Worm (Caenorhabditis elegans) whole organism, young adult: ENCODE measurements around the gene D1086.2.
"Not testable (repeated sequence)": the region's sequence is repeated elsewhere in the genome, so short reads cannot be mapped to it uniquely, and the experiment has no call there.

Experiments used
- Y95B8A.8 ChIP-seq: fragments of 200-800 bp; sonication (Bioruptor generic); IDR thresholded peaks from 2 replicates; pipeline ENCODE4 v1.3.6; 2022; ENCODE audit warnings: missing genetic modification reagents, missing genetic modification characterization, missing compliant biosample characterization
- cebp-2 ChIP-seq: fragments of 200-800 bp; sonication (Bioruptor generic); IDR thresholded peaks from 2 replicates; pipeline ENCODE4 v1.3.6; 2022; ENCODE audit warnings: missing genetic modification characterization, missing compliant biosample characterization
- lsl-1 ChIP-seq: fragments of 200-800 bp; sonication (Bioruptor generic); optimal IDR thresholded peaks from 2 replicates; lab custom pipeline; 2018; ENCODE audit warnings: mild to moderate bottlenecking, missing genetic modification characterization, moderate library complexity, missing compliant biosample characterization

- not testable (repeated sequence) for TF ChIP-seq Y95B8A.8; lsl-1 (GFP tag; lab: Kevin White, UChicago); cebp-2 (GFP tag; lab: Robert Waterston, UW)
These were observed 39.3 kb upstream of the D1086.2 start, which contains the start of gene AH10.4 for ce11 chrV:14137766-14138165.
